Worm (Caenorhabditis elegans) whole organism, late embryonic: ENCODE results near the gene K12H6.2.

Experiments
- nhr-11 ChIP-seq: fragments of 150-350 bp; optimal IDR thresholded peaks from 2 replicates; lab custom pipeline; 2014; ENCODE audit warnings: missing biosample characterization, missing genetic modification characterization
- pqm-1 ChIP-seq: sonication (generic microtip); optimal IDR thresholded peaks from 2 replicates; lab custom pipeline; 2016; ENCODE audit warnings: missing genetic modification characterization, missing compliant biosample characterization
- sdc-2 ChIP-seq: sonication (generic microtip); optimal IDR thresholded peaks from 2 replicates; lab custom pipeline; 2016; ENCODE audit warnings: missing genotype, missing genetic modification characterization, missing compliant biosample characterization

DNA sequence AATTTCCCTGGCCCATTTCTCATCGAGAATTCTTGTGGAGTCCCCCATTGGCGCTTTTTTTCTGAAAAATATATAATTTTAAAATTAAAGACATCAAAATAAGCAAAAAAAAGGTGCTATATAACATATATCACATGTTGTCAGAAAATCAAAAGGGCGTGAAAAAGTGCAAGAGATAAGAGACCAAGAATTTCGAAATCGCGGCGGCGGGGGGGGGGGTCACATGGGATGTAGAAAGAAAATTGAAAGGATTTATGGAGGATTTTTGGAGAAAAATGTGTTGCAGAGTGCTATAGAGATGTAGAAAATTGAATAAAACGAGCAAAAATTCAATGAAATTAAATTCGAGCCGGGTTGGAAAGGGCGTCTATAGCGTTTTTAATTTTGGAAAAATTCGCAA is 15.8 kb upstream of the K12H6.2 start, which contains the start of gene K12H6.6:
- TF ChIP-seq pqm-1 (tag; lab: Kevin White, UChicago) (no peak), sdc-2 (tag; lab: Kevin White, UChicago) (no peak), nhr-11 (tag; lab: Kevin White, UChicago) (no peak)
